Worm (Caenorhabditis elegans) whole organism, L2 larva: Measurements from ENCODE around the gene C05C10.5.

Experiments used
- C34F6.9 ChIP-seq: fragments of 150-350 bp; optimal IDR thresholded peaks from 2 replicates; lab custom pipeline; 2014; ENCODE audit warnings: missing biosample characterization, missing genetic modification characterization
- R02D3.7 ChIP-seq: fragments of 150-350 bp; optimal IDR thresholded peaks from 2 replicates; lab custom pipeline; 2014; ENCODE audit warnings: missing biosample characterization, missing genetic modification characterization
- alr-1 ChIP-seq: fragments of 150-350 bp; optimal IDR thresholded peaks from 2 replicates; lab custom pipeline; 2014; ENCODE audit warnings: missing biosample characterization, missing genetic modification characterization
- ceh-82 ChIP-seq: fragments of 150-350 bp; optimal IDR thresholded peaks from 2 replicates; lab custom pipeline; 2014; ENCODE audit warnings: missing biosample characterization, missing genetic modification characterization
- fos-1 ChIP-seq: fragments of 150-350 bp; optimal IDR thresholded peaks from 2 replicates; lab custom pipeline; 2014; ENCODE audit warnings: missing biosample characterization, missing genetic modification characterization
- lin-11 ChIP-seq: fragments of 150-350 bp; sonication (generic microtip); optimal IDR thresholded peaks from 2 replicates; lab custom pipeline; 2014; ENCODE audit warnings: missing biosample characterization, missing genetic modification characterization, inconsistent platforms, mixed read lengths
- lin-13 ChIP-seq: fragments of 150-350 bp; optimal IDR thresholded peaks from 2 replicates; lab custom pipeline; 2014; ENCODE audit warnings: missing biosample characterization, missing genetic modification reagents, missing genetic modification characterization
- nhr-12 ChIP-seq: fragments of 150-350 bp; optimal IDR thresholded peaks from 2 replicates; lab custom pipeline; 2014; ENCODE audit warnings: missing biosample characterization, missing genetic modification characterization
- nhr-25 ChIP-seq: fragments of 150-350 bp; sonication (generic microtip); optimal IDR thresholded peaks from 3 replicates; lab custom pipeline; 2014; ENCODE audit warnings: missing biosample characterization, missing genetic modification characterization
- unc-62 ChIP-seq: fragments of 150-350 bp; optimal IDR thresholded peaks from 2 replicates; lab custom pipeline; 2014; ENCODE audit warnings: missing biosample characterization, missing genetic modification reagents, missing genetic modification characterization

ce11 chrII:9963808-9964207, 25.0 kb downstream of the C05C10.5 start:
- TF ChIP-seq unc-62 (GFP tag; lab: Kevin White, UChicago) = no peak
- no peak for TF ChIP-seq lin-11 (tag; lab: Kevin White, UChicago)
- TF ChIP-seq lin-13 (GFP tag; lab: Kevin White, UChicago) = no peak
- no peak for TF ChIP-seq R02D3.7 (tag; lab: Kevin White, UChicago)
- TF ChIP-seq nhr-25 (tag; lab: Kevin White, UChicago) = no peak
- no peak for TF ChIP-seq ceh-82 (tag; lab: Kevin White, UChicago)
- peak; percentile 36 for TF ChIP-seq fos-1 (tag; lab: Kevin White, UChicago)
- TF ChIP-seq alr-1 (tag; lab: Kevin White, UChicago) = no peak
- TF ChIP-seq nhr-12 (tag; lab: Kevin White, UChicago) = no peak
- no peak for TF ChIP-seq C34F6.9 (tag; lab: Kevin White, UChicago)
